Worm (Caenorhabditis elegans) whole organism, L2 larva: ENCODE results near the gene ceh-100.

ENCODE experiments used
- R02D3.7 ChIP-seq: fragments of 150-350 bp; optimal IDR thresholded peaks from 2 replicates; lab custom pipeline; 2014; ENCODE audit warnings: missing biosample characterization, missing genetic modification characterization
- ZK546.5 ChIP-seq: sonication (generic microtip); optimal IDR thresholded peaks from 2 replicates; lab custom pipeline; 2017; ENCODE audit warnings: missing biosample characterization, missing genetic modification characterization
- aly-2 ChIP-seq: fragments of 150-350 bp; optimal IDR thresholded peaks from 2 replicates; lab custom pipeline; 2014; ENCODE audit warnings: missing biosample characterization, missing genetic modification characterization
- ama-1 ChIP-seq: fragments of 150-350 bp; optimal IDR thresholded peaks from 2 replicates; lab custom pipeline; 2018; ENCODE audit warnings: inconsistent platforms
- blmp-1 ChIP-seq: sonication (generic microtip); optimal IDR thresholded peaks from 2 replicates; lab custom pipeline; 2017; ENCODE audit warnings: missing genetic modification characterization, mild to moderate bottlenecking, missing compliant biosample characterization, antibody characterized with exemption, moderate library complexity; ENCODE audit not compliant: insufficient read depth
- ceh-16 ChIP-seq: fragments of 150-350 bp; optimal IDR thresholded peaks from 2 replicates; lab custom pipeline; 2014; ENCODE audit warnings: missing biosample characterization, missing genetic modification characterization
- ceh-82 ChIP-seq: fragments of 150-350 bp; optimal IDR thresholded peaks from 2 replicates; lab custom pipeline; 2014; ENCODE audit warnings: missing biosample characterization, missing genetic modification characterization
- crh-2 ChIP-seq: sonication (generic microtip); optimal IDR thresholded peaks from 2 replicates; lab custom pipeline; 2017; ENCODE audit warnings: missing biosample characterization, missing genetic modification characterization
- dmd-4 ChIP-seq: sonication (generic microtip); optimal IDR thresholded peaks from 2 replicates; lab custom pipeline; 2017; ENCODE audit warnings: missing biosample characterization, missing genetic modification characterization
- elt-1 ChIP-seq: fragments of 150-350 bp; optimal IDR thresholded peaks from 2 replicates; lab custom pipeline; 2014; ENCODE audit warnings: missing biosample characterization, missing genetic modification characterization
- fos-1 ChIP-seq: fragments of 150-350 bp; optimal IDR thresholded peaks from 2 replicates; lab custom pipeline; 2014; ENCODE audit warnings: missing biosample characterization, missing genetic modification characterization
- lin-13 ChIP-seq: fragments of 150-350 bp; optimal IDR thresholded peaks from 2 replicates; lab custom pipeline; 2014; ENCODE audit warnings: missing biosample characterization, missing genetic modification reagents, missing genetic modification characterization
- lsy-2 ChIP-seq, 2 experiments: fragments of 150-350 bp in 1 of 2; sonication (generic microtip) in 1 of 2; optimal IDR thresholded peaks; 2 replicates each; lab custom pipeline; 2014 to 2017; ENCODE audit warnings: missing biosample characterization in 2 of 2, missing genetic modification characterization in 2 of 2
- mab-5 ChIP-seq: fragments of 150-350 bp; optimal IDR thresholded peaks from 2 replicates; lab custom pipeline; 2014; ENCODE audit warnings: missing biosample characterization, missing genetic modification characterization
- mdl-1 ChIP-seq, 2 experiments: fragments of 150-350 bp in 1 of 2; sonication (generic microtip) in 1 of 2; optimal IDR thresholded peaks; 2 replicates each; lab custom pipeline; 2017; ENCODE audit warnings: missing biosample characterization in 2 of 2, missing genetic modification characterization in 2 of 2
- nhr-10 ChIP-seq: sonication (generic microtip); optimal IDR thresholded peaks from 2 replicates; lab custom pipeline; 2017; ENCODE audit warnings: missing biosample characterization, missing genetic modification characterization
- nhr-12 ChIP-seq: fragments of 150-350 bp; optimal IDR thresholded peaks from 2 replicates; lab custom pipeline; 2014; ENCODE audit warnings: missing biosample characterization, missing genetic modification characterization
- nhr-129 ChIP-seq: fragments of 150-350 bp; optimal IDR thresholded peaks from 2 replicates; lab custom pipeline; 2014; ENCODE audit warnings: missing biosample characterization, missing genetic modification characterization
- nhr-23 ChIP-seq: fragments of 150-350 bp; optimal IDR thresholded peaks from 2 replicates; lab custom pipeline; 2014; ENCODE audit warnings: missing biosample characterization, missing genetic modification reagents, missing genetic modification characterization
- nhr-237 ChIP-seq: fragments of 150-350 bp; optimal IDR thresholded peaks from 2 replicates; lab custom pipeline; 2014; ENCODE audit warnings: missing biosample characterization, missing genetic modification characterization
- nhr-25 ChIP-seq: fragments of 150-350 bp; sonication (generic microtip); optimal IDR thresholded peaks from 3 replicates; lab custom pipeline; 2014; ENCODE audit warnings: missing biosample characterization, missing genetic modification characterization
- nhr-6 ChIP-seq: fragments of 150-350 bp; optimal IDR thresholded peaks from 2 replicates; lab custom pipeline; 2014; ENCODE audit warnings: missing biosample characterization, missing genetic modification characterization
- nhr-77 ChIP-seq: fragments of 150-350 bp; optimal IDR thresholded peaks from 2 replicates; lab custom pipeline; 2014; ENCODE audit warnings: missing biosample characterization, missing genetic modification characterization
- peb-1 ChIP-seq: fragments of 150-350 bp; optimal IDR thresholded peaks from 2 replicates; lab custom pipeline; 2014; ENCODE audit warnings: missing biosample characterization, missing genetic modification characterization
- sem-4 ChIP-seq: fragments of 150-350 bp; optimal IDR thresholded peaks from 2 replicates; lab custom pipeline; 2014; ENCODE audit warnings: missing biosample characterization, missing genetic modification reagents, missing genetic modification characterization
- skn-1 ChIP-seq: sonication (generic microtip); optimal IDR thresholded peaks from 2 replicates; lab custom pipeline; 2017; ENCODE audit warnings: missing biosample characterization, missing genetic modification characterization
- sma-9 ChIP-seq, 2 experiments: fragments of 150-350 bp in 1 of 2; sonication (generic microtip) in 1 of 2; optimal IDR thresholded peaks; 2 replicates each; lab custom pipeline; 2014 to 2016; ENCODE audit warnings: missing genetic modification characterization in 2 of 2, mild to moderate bottlenecking in 1 of 2, missing biosample characterization in 1 of 2, missing compliant biosample characterization in 1 of 2, missing genetic modification reagents in 1 of 2, moderate library complexity in 1 of 2
- unc-39 ChIP-seq: fragments of 150-350 bp; optimal IDR thresholded peaks from 2 replicates; lab custom pipeline; 2014; ENCODE audit warnings: missing biosample characterization, missing genetic modification characterization
- unc-55 ChIP-seq: fragments of 150-350 bp; sonication (generic microtip); optimal IDR thresholded peaks from 3 replicates; lab custom pipeline; 2014; ENCODE audit warnings: missing biosample characterization, missing genetic modification reagents, missing genetic modification characterization
- unc-62 ChIP-seq: fragments of 150-350 bp; optimal IDR thresholded peaks from 2 replicates; lab custom pipeline; 2014; ENCODE audit warnings: missing biosample characterization, missing genetic modification reagents, missing genetic modification characterization
- ztf-1 ChIP-seq: fragments of 200-800 bp; sonication (Bioruptor generic); conservative IDR thresholded peaks from 2 replicates; pipeline ENCODE4 v1.3.6; 2022; ENCODE audit warnings: missing genetic modification characterization, missing compliant biosample characterization
- ztf-11 ChIP-seq: sonication (generic microtip); optimal IDR thresholded peaks from 2 replicates; lab custom pipeline; 2017; ENCODE audit warnings: missing biosample characterization, missing genetic modification characterization
- ztf-4 ChIP-seq: fragments of 150-350 bp; optimal IDR thresholded peaks from 2 replicates; lab custom pipeline; 2014; ENCODE audit warnings: missing biosample characterization, missing genetic modification characterization

ceh-100 gene

ce11 chrII:12555579-12555978 is 47.9 kb downstream of the ceh-100 start, which contains the start of gene F49C5.11:
TSS of gene F49C5.11 (plus strand) at chrII:12555879.
- TF ChIP-seq nhr-10 (tag; lab: Kevin White, UChicago) (no peak), ceh-16 (tag; lab: Kevin White, UChicago) (no peak), skn-1 (tag; lab: Kevin White, UChicago) (no peak), dmd-4 (tag; lab: Kevin White, UChicago) (no peak), nhr-23 (tag; lab: Kevin White, UChicago) (no peak), unc-39 (no peak), fos-1 (tag; lab: Kevin White, UChicago) (no peak), ztf-4 (tag; lab: Kevin White, UChicago) (no peak), peb-1 (no peak), sem-4 (tag; lab: Kevin White, UChicago) (no peak), R02D3.7 (tag; lab: Kevin White, UChicago) (no peak), aly-2 (no peak), unc-55 (GFP tag; lab: Kevin White, UChicago) (no peak), blmp-1 (tag; lab: Kevin White, UChicago) (no peak)

ce11 chrII:12550940-12551339 is 52.5 kb downstream of the ceh-100 start:
- no peak for TF ChIP-seq aly-2
- no peak for TF ChIP-seq lsy-2 (tag; optimal IDR thresholded peaks at IDR 0.05; lab: Kevin White, UChicago)
- no peak for TF ChIP-seq fos-1 (tag; lab: Kevin White, UChicago)
- no peak for TF ChIP-seq sem-4 (tag; lab: Kevin White, UChicago)
- TF ChIP-seq ceh-16 (tag; lab: Kevin White, UChicago), result no peak
- no peak for TF ChIP-seq unc-39
- TF ChIP-seq ztf-11 (tag; lab: Kevin White, UChicago), result no peak
- no peak for TF ChIP-seq nhr-6 (tag; lab: Kevin White, UChicago)
- TF ChIP-seq mdl-1 (tag; optimal IDR thresholded peaks at IDR 0.05; lab: Kevin White, UChicago), result no peak
- TF ChIP-seq ama-1, result no peak
- no peak for TF ChIP-seq unc-55 (GFP tag; lab: Kevin White, UChicago)

- TF ChIP-seq peb-1, result no peak
Observed at ce11 chrII:12549613-12550012, 53.9 kb downstream of the ceh-100 start.

ce11 chrII:12547547-12547946 is 55.9 kb downstream of the ceh-100 start, which contains the start of gene F49C5.16:
TSS of gene F49C5.16 (plus strand) at chrII:12547847.
- no peak for TF ChIP-seq nhr-129 (tag; lab: Kevin White, UChicago)
- no peak for TF ChIP-seq lin-13 (GFP tag; lab: Kevin White, UChicago)
- no peak for TF ChIP-seq ztf-4 (tag; lab: Kevin White, UChicago)
- TF ChIP-seq nhr-237, result no peak
- TF ChIP-seq ztf-11 (tag; lab: Kevin White, UChicago), result no peak
- no peak for TF ChIP-seq elt-1 (tag; lab: Kevin White, UChicago)
- TF ChIP-seq sma-9 (GFP tag; optimal IDR thresholded peaks at IDR 0.05; lab: Kevin White, UChicago), result no peak
- TF ChIP-seq sma-9 (tag; optimal IDR thresholded peaks at IDR 0.05; lab: Kevin White, UChicago), result no peak
- no peak for TF ChIP-seq blmp-1 (tag; lab: Kevin White, UChicago)
- no peak for TF ChIP-seq ztf-1 (GFP tag; lab: Robert Waterston, UW)
- TF ChIP-seq ceh-82 (tag; lab: Kevin White, UChicago), result no peak
- no peak for TF ChIP-seq nhr-12 (tag; lab: Kevin White, UChicago)
- no peak for TF ChIP-seq nhr-25 (tag; lab: Kevin White, UChicago)
- no peak for TF ChIP-seq mab-5 (tag; lab: Kevin White, UChicago)

- TF ChIP-seq crh-2 (tag; lab: Kevin White, UChicago) (no peak), ZK546.5 (no peak), elt-1 (tag; lab: Kevin White, UChicago) (no peak), lsy-2 (tag; optimal IDR thresholded peaks at IDR 0.05; lab: Kevin White, UChicago) (no peak), nhr-77 (tag; lab: Kevin White, UChicago) (no peak)
Observed at ce11 chrII:12546413-12546812, 57.1 kb downstream of the ceh-100 start, which contains the start of the genes F49C5.5 and F49C5.10. TSS of gene F49C5.5 (minus strand) at chrII:12546513. TSS of gene F49C5.10 (plus strand) at chrII:12546756.

ce11 chrII:12544533-12544932 is 58.9 kb downstream of the ceh-100 start, which contains the start of gene F49C5.9:
TSS of gene F49C5.9 (minus strand) at chrII:12544633.
- TF ChIP-seq nhr-12 (tag; lab: Kevin White, UChicago) (no peak), skn-1 (tag; lab: Kevin White, UChicago) (no peak), sem-4 (tag; lab: Kevin White, UChicago) (no peak), unc-62 (GFP tag; lab: Kevin White, UChicago) (no peak), fos-1 (tag; lab: Kevin White, UChicago) (no peak)
- TF ChIP-seq, all 48 proteins: peak for 0
